Worm (Caenorhabditis elegans) whole organism, mixed stage, embryonic: ENCODE measurements around the gene slc-25A18.2.

ENCODE experiments used
- ceh-39 ChIP-seq: fragments of 150-350 bp; optimal IDR thresholded peaks from 2 replicates; lab custom pipeline; 2014; ENCODE audit warnings: missing biosample characterization, missing genetic modification characterization
- ceh-83 ChIP-seq: fragments of 200-800 bp; sonication (Bioruptor generic); optimal IDR thresholded peaks from 2 replicates; lab custom pipeline; 2018; ENCODE audit warnings: mild to moderate bottlenecking, missing genetic modification characterization, missing compliant biosample characterization
- ces-1 ChIP-seq: fragments of 150-350 bp; optimal IDR thresholded peaks from 2 replicates; lab custom pipeline; 2014; ENCODE audit warnings: missing biosample characterization, missing genetic modification reagents, missing genetic modification characterization
- drap-1 ChIP-seq: fragments of 200-800 bp; sonication (Bioruptor generic); optimal IDR thresholded peaks from 3 replicates; lab custom pipeline; 2018; ENCODE audit warnings: mild to moderate bottlenecking, missing genetic modification characterization, missing compliant biosample characterization
- elt-1 ChIP-seq: sonication (generic microtip); optimal IDR thresholded peaks from 2 replicates; lab custom pipeline; 2017; ENCODE audit warnings: missing genetic modification characterization, mild to moderate bottlenecking, missing compliant biosample characterization, antibody characterized with exemption, moderate library complexity, borderline replicate concordance; ENCODE audit not compliant: insufficient read depth
- elt-3 ChIP-seq: fragments of 150-350 bp; optimal IDR thresholded peaks from 2 replicates; lab custom pipeline; 2014; ENCODE audit warnings: missing biosample characterization, missing genetic modification characterization
- hlh-1 ChIP-seq: fragments of 150-350 bp; optimal IDR thresholded peaks from 2 replicates; lab custom pipeline; 2014; ENCODE audit warnings: missing biosample characterization, missing genetic modification reagents, missing genetic modification characterization
- lin-13 ChIP-seq: fragments of 150-350 bp; optimal IDR thresholded peaks from 2 replicates; lab custom pipeline; 2014; ENCODE audit warnings: missing biosample characterization, missing genetic modification characterization
- lsy-2 ChIP-seq: fragments of 150-350 bp; optimal IDR thresholded peaks from 2 replicates; lab custom pipeline; 2014; ENCODE audit warnings: missing biosample characterization, missing genetic modification characterization
- mab-5 ChIP-seq: fragments of 150-350 bp; optimal IDR thresholded peaks from 2 replicates; lab custom pipeline; 2014; ENCODE audit warnings: missing biosample characterization, missing genetic modification characterization
- mep-1 ChIP-seq: fragments of 150-350 bp; optimal IDR thresholded peaks from 2 replicates; lab custom pipeline; 2017; ENCODE audit warnings: missing biosample characterization, missing genetic modification reagents, missing genetic modification characterization, inconsistent platforms
- mls-2 ChIP-seq: sonication (generic microtip); optimal IDR thresholded peaks from 2 replicates; lab custom pipeline; 2016; ENCODE audit warnings: mild to moderate bottlenecking, missing genetic modification characterization, moderate library complexity, missing compliant biosample characterization
- nhr-12 ChIP-seq: fragments of 150-350 bp; optimal IDR thresholded peaks from 2 replicates; lab custom pipeline; 2014; ENCODE audit warnings: missing biosample characterization, missing genetic modification characterization
- nhr-237 ChIP-seq: fragments of 150-350 bp; optimal IDR thresholded peaks from 2 replicates; lab custom pipeline; 2014; ENCODE audit warnings: missing biosample characterization, missing genetic modification characterization
- nhr-28 ChIP-seq: fragments of 150-350 bp; optimal IDR thresholded peaks from 2 replicates; lab custom pipeline; 2014; ENCODE audit warnings: missing biosample characterization, missing genetic modification characterization
- nhr-76 ChIP-seq: sonication (generic microtip); optimal IDR thresholded peaks from 2 replicates; lab custom pipeline; 2017; ENCODE audit warnings: missing biosample characterization, missing genetic modification characterization
- pha-4 ChIP-seq: fragments of 150-350 bp; optimal IDR thresholded peaks from 2 replicates; lab custom pipeline; 2018; ENCODE audit warnings: missing biosample characterization, missing genetic modification reagents, missing genetic modification characterization
- sem-2 ChIP-seq: fragments of 200-800 bp; sonication (Bioruptor generic); optimal IDR thresholded peaks from 2 replicates; lab custom pipeline; 2018; ENCODE audit warnings: mild to moderate bottlenecking, missing genetic modification characterization, missing compliant biosample characterization
- snpc-4 ChIP-seq: fragments of 150-350 bp; optimal IDR thresholded peaks from 2 replicates; lab custom pipeline; 2014; ENCODE audit warnings: missing biosample characterization, missing genetic modification characterization
- sptf-1 ChIP-seq: sonication (generic microtip); optimal IDR thresholded peaks from 2 replicates; lab custom pipeline; 2017; ENCODE audit warnings: mild to moderate bottlenecking, missing genetic modification characterization, moderate library complexity, missing compliant biosample characterization
- tbx-8 ChIP-seq: fragments of 200-800 bp; sonication (Bioruptor generic); optimal IDR thresholded peaks from 2 replicates; lab custom pipeline; 2018; ENCODE audit warnings: mild to moderate bottlenecking, missing genetic modification characterization, moderate library complexity, missing compliant biosample characterization
- unc-120 ChIP-seq: sonication (generic microtip); optimal IDR thresholded peaks from 2 replicates; lab custom pipeline; 2017; ENCODE audit warnings: missing genetic modification characterization, missing compliant biosample characterization; ENCODE audit not compliant: poor library complexity, severe bottlenecking
- unc-39 ChIP-seq: fragments of 150-350 bp; optimal IDR thresholded peaks from 2 replicates; lab custom pipeline; 2014; ENCODE audit warnings: missing biosample characterization, missing genetic modification characterization
- unc-62 ChIP-seq: fragments of 150-350 bp; optimal IDR thresholded peaks from 2 replicates; lab custom pipeline; 2014; ENCODE audit warnings: missing biosample characterization, missing genetic modification reagents, missing genetic modification characterization
- zip-8 ChIP-seq: fragments of 150-350 bp; optimal IDR thresholded peaks from 2 replicates; lab custom pipeline; 2014; ENCODE audit warnings: missing biosample characterization, missing genetic modification characterization
- ztf-11 ChIP-seq: fragments of 150-350 bp; optimal IDR thresholded peaks from 2 replicates; lab custom pipeline; 2014; ENCODE audit warnings: missing biosample characterization, missing genetic modification characterization

slc-25A18.2 gene

DNA sequence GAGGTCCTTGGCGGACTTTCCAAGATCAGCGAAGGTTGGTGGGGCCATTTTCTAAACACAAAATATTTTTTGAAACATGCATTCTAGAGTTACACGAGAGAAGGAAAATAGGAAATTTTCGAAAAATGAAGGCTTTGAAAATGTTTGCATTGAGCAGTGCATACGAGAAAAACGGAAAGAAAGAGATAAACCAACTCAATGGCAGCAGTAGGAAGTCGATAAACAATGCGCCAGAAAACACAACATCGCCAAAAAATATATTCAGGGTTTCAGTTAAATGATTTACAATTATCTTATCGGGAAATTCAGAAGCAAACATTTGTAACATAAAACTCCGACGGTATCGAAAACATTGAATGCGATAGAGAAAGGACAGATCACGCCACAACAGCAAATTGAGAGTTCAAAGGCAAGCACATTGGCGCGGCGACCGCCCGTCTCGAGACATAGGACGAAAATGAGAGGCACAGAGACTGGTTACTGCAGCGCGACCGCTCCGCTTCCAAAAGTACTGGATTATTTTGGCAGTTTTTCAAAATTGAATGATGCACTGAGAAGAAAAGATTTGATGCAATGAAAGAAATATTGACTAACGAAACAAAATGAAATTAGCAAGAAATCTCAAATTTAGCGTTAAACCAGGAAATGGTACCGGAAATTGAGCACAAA, 33.1 kb downstream of the slc-25A18.2 start, which contains the start of the genes vdac-1 and R05G6.5:
Gene vdac-1 (minus strand): TSS at position 51 of the 669 bp plus-strand sequence.
Gene R05G6.5 (plus strand): TSS at position 527 of the 669 bp plus-strand sequence.
- TF ChIP-seq mep-1 (tag; lab: Kevin White, UChicago) = peak; percentile 47
- TF ChIP-seq nhr-12 (tag; lab: Kevin White, UChicago) = no peak
- TF ChIP-seq hlh-1 (tag; lab: Kevin White, UChicago) = peak; percentile 14
- TF ChIP-seq nhr-237 (tag; lab: Kevin White, UChicago) = peak; percentile 72

DNA sequence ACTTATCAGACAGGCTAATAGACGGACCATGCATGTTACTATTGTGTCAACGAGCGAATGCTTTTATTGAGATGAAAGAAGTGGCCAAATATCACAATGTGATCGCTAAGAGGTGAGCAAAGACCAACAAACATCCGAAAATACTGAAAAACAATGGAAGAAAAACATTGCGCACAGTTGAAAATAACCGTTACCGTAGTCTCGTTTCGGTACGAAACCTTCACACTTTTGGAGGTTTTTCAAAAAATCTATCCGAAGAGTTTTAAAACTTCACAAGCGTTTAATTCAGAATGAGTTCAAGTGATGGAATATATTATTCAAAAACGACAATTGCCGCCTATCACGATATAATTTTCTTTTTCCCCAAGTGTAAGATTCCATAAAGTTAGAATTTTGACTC, 34.0 kb downstream of the slc-25A18.2 start:
- no peak for TF ChIP-seq nhr-28
- TF ChIP-seq lsy-2 (tag; lab: Kevin White, UChicago) = peak; percentile 73

DNA sequence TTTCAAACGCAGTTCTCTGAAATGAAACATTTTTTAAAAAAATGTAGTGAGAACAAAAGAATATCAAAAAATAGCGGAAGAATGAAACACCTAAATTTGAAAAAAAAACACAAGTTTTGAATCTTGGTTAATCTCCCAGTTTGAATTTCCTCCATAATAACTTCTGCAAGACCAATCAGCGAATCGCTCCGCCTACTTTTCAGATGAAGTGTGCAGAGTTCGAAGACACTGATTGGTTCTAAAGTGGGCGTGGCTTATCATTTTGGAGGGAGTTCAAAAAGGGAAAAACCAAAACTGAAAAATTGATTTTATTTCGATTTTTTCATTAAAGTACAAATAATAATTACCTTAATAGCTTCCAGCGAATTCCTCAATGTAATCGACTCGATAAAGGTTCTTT, 36.0 kb downstream of the slc-25A18.2 start:
- no peak for TF ChIP-seq nhr-76 (tag; lab: Kevin White, UChicago)
- no peak for TF ChIP-seq tbx-8 (GFP tag; lab: Kevin White, UChicago)
- TF ChIP-seq sptf-1 (tag; lab: Kevin White, UChicago) = no peak
- TF ChIP-seq drap-1 (GFP tag; lab: Kevin White, UChicago) = no peak
- no peak for TF ChIP-seq zip-8 (tag; lab: Kevin White, UChicago)

DNA sequence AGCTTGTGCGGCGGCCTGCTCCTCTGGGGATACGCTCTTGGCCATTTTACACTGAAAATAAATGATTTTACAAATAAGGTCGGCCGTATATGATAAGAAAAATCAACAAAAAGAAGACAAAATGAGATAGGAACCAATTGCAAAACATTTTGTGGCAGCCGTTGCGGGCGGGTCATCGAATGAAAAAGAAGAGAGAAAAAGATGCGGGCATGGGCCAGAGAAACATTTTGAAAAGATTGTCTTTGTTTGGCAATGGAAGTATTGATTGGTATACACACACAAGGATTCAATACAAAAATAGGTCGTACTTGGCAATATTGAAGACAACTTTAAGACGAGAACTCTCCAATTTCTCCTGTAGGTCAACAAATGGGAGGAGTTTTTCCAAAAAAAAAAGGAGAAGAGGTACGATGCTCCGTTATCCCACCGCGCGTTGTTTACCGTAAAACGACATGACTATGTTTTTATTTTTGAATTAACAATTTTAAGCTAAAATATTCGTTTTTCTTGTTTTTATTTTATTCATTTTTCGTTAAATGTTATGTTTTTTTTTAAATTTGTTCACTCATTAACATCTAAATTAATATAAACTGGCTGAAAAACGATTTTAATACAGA, 37.9 kb downstream of the slc-25A18.2 start, which contains the start of the genes plc-4 and R05G6.4:
Gene plc-4 (minus strand): TSS at position 51 of the 617 bp plus-strand sequence.
Gene R05G6.4 (plus strand): TSS at position 617 of the 617 bp plus-strand sequence.
- TF ChIP-seq hlh-1 (tag; lab: Kevin White, UChicago) = no peak
- TF ChIP-seq lsy-2 (tag; lab: Kevin White, UChicago) = peak; percentile 18
- TF ChIP-seq nhr-237 (tag; lab: Kevin White, UChicago) = no peak
- no peak for TF ChIP-seq ceh-39 (tag; lab: Kevin White, UChicago)
- peak; percentile 23 for TF ChIP-seq ces-1 (GFP tag; lab: Kevin White, UChicago)
- TF ChIP-seq, all 35 proteins: peak for 2

DNA sequence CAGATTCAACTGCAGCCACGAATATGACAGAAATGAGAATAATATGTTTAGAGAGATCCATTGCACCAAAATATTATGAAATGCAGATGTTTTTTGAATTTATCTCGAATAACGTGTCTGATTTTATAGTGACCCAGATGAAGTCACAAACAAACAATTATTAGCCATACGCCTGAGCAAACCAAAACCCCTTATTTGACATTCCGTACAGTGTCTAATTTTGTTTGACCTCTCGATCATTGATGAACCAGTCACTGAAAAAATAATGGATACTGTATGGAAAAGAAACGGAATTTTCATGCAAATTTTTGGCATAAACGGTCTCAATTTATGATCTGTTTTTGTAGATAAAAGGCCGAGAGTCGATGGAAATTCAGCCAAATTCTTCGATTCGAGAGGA, 41.3 kb downstream of the slc-25A18.2 start, which contains the start of the genes R05G6.9 and R05G6.3:
Gene R05G6.9 (minus strand): TSS at position 101 of the 400 bp plus-strand sequence.
Gene R05G6.3 (plus strand): TSS at position 386 of the 400 bp plus-strand sequence.
- no peak for TF ChIP-seq unc-62 (GFP tag; lab: Kevin White, UChicago)
- no peak for TF ChIP-seq mls-2 (tag; lab: Kevin White, UChicago)
- TF ChIP-seq, all 35 proteins: peak for 0

DNA sequence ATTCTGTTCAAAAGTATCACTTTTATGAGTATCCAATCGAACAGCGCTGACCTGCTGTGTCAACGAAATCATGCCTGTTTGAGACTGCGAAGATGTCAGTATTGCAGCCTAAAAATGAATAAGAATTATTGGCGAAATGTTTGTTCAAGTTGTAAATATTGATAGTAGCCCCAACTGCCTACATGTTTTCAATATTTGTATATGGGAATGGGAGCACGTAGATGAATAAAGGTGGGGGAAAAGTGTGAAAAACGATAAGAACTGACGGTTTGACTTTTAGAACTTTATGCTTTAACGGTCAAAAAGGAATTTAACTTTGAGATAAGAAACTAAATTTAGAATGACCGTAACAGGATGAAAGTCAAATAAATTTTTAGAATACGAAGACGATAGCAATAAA, 45.4 kb downstream of the slc-25A18.2 start:
- TF ChIP-seq nhr-237 (tag; lab: Kevin White, UChicago) (no peak), elt-3 (no peak), nhr-76 (tag; lab: Kevin White, UChicago) (no peak), unc-39 (tag; lab: Kevin White, UChicago) (no peak), elt-1 (tag; lab: Kevin White, UChicago) (no peak), ces-1 (GFP tag; lab: Kevin White, UChicago) (no peak), ceh-83 (GFP tag; lab: Kevin White, UChicago) (no peak), mab-5 (tag; lab: Kevin White, UChicago) (no peak), nhr-12 (tag; lab: Kevin White, UChicago) (no peak), zip-8 (tag; lab: Kevin White, UChicago) (no peak), lin-13 (tag; lab: Kevin White, UChicago) (no peak), lsy-2 (tag; lab: Kevin White, UChicago) (no peak), snpc-4 (tag; lab: Kevin White, UChicago) (no peak), tbx-8 (GFP tag; lab: Kevin White, UChicago) (no peak), sptf-1 (tag; lab: Kevin White, UChicago) (no peak), ztf-11 (tag; lab: Kevin White, UChicago) (no peak), hlh-1 (tag; lab: Kevin White, UChicago) (no peak), unc-120 (tag; lab: Kevin White, UChicago) (no peak), sem-2 (GFP tag; lab: Kevin White, UChicago) (no peak), pha-4 (no peak)
